Fruit fly (Drosophila melanogaster) whole organism, embryonic: ENCODE measurements around the gene drn.

Experiments used
- CG12104 ChIP-seq: fragments of 200-800 bp; sonication (Bioruptor generic); optimal IDR thresholded peaks from 3 replicates; lab custom pipeline; 2016; ENCODE audit warnings: missing biosample characterization, missing genetic modification characterization
- CG12391 ChIP-seq: fragments of 200-800 bp; sonication (Bioruptor generic); optimal IDR thresholded peaks from 3 replicates; lab custom pipeline; 2018; ENCODE audit warnings: missing biosample characterization, mild to moderate bottlenecking, missing genetic modification characterization, moderate library complexity
- CG15696 ChIP-seq: fragments of 200-800 bp; sonication (Bioruptor generic); optimal IDR thresholded peaks from 2 replicates; lab custom pipeline; 2019; ENCODE audit warnings: missing biosample characterization, mild to moderate bottlenecking, missing genetic modification characterization, moderate library complexity
- CG17186 ChIP-seq: fragments of 200-800 bp; sonication (Bioruptor generic); optimal IDR thresholded peaks from 3 replicates; lab custom pipeline; 2017; ENCODE audit warnings: missing biosample characterization, missing genetic modification reagents, missing genetic modification characterization
- CG2116 ChIP-seq: fragments of 200-800 bp; sonication (Bioruptor generic); optimal IDR thresholded peaks from 3 replicates; lab custom pipeline; 2018; ENCODE audit warnings: missing biosample characterization, mild to moderate bottlenecking, missing genetic modification characterization
- CG2712 ChIP-seq: fragments of 200-800 bp; optimal IDR thresholded peaks from 3 replicates; lab custom pipeline; 2019; ENCODE audit warnings: missing biosample characterization, mild to moderate bottlenecking, missing genetic modification characterization, moderate library complexity
- CG3281 ChIP-seq: fragments of 200-800 bp; sonication (Bioruptor generic); optimal IDR thresholded peaks from 3 replicates; lab custom pipeline; 2017; ENCODE audit warnings: missing biosample characterization, mild to moderate bottlenecking, missing genetic modification characterization
- CG33213 ChIP-seq: fragments of 200-800 bp; sonication (Bioruptor generic); optimal IDR thresholded peaks from 3 replicates; lab custom pipeline; 2016; ENCODE audit warnings: missing biosample characterization, missing genetic modification characterization
- CG3407 ChIP-seq: fragments of 200-800 bp; sonication (Bioruptor generic); optimal IDR thresholded peaks from 2 replicates; lab custom pipeline; 2018; ENCODE audit warnings: missing biosample characterization, mild to moderate bottlenecking, missing genetic modification characterization
- CG34376 ChIP-seq: fragments of 200-800 bp; sonication (Bioruptor generic); optimal IDR thresholded peaks from 2 replicates; lab custom pipeline; 2018; ENCODE audit warnings: missing biosample characterization, mild to moderate bottlenecking, missing genetic modification characterization
- CG4328 ChIP-seq: fragments of 200-800 bp; sonication (Bioruptor generic); optimal IDR thresholded peaks from 3 replicates; lab custom pipeline; 2017; ENCODE audit warnings: missing biosample characterization, missing genetic modification reagents, missing genetic modification characterization
- CG4360 ChIP-seq: fragments of 200-800 bp; sonication (Bioruptor generic); IDR thresholded peaks from 2 replicates; pipeline ENCODE4 v1.3.6; 2022; ENCODE audit warnings: missing biosample characterization, missing genetic modification characterization
- CG6254 ChIP-seq: fragments of 200-800 bp; sonication (Bioruptor generic); optimal IDR thresholded peaks from 3 replicates; lab custom pipeline; 2017; ENCODE audit warnings: mild to moderate bottlenecking, missing biosample characterization, missing genetic modification reagents, missing genetic modification characterization
- CG6654 ChIP-seq: fragments of 200-800 bp; sonication (Bioruptor generic); optimal IDR thresholded peaks from 2 replicates; lab custom pipeline; 2017; ENCODE audit warnings: missing biosample characterization, mild to moderate bottlenecking, missing genetic modification characterization
- CG8924 ChIP-seq: fragments of 200-800 bp; optimal IDR thresholded peaks from 3 replicates; lab custom pipeline; 2019; ENCODE audit warnings: missing biosample characterization, mild to moderate bottlenecking, missing genetic modification characterization, moderate library complexity
- CG9437 ChIP-seq: fragments of 200-800 bp; sonication (Bioruptor generic); optimal IDR thresholded peaks from 2 replicates; lab custom pipeline; 2018; ENCODE audit warnings: missing biosample characterization, mild to moderate bottlenecking, missing genetic modification characterization
- CG9727 ChIP-seq: fragments of 200-800 bp; sonication (Bioruptor generic); optimal IDR thresholded peaks from 3 replicates; lab custom pipeline; 2017; ENCODE audit warnings: missing biosample characterization, mild to moderate bottlenecking, missing genetic modification characterization
- CoRest ChIP-seq: fragments of 200-800 bp; sonication (Bioruptor generic); optimal IDR thresholded peaks from 3 replicates; lab custom pipeline; 2018; ENCODE audit warnings: missing biosample characterization, mild to moderate bottlenecking, missing genetic modification characterization, moderate library complexity
- Dek ChIP-seq: fragments of 200-800 bp; sonication (Bioruptor generic); optimal IDR thresholded peaks from 3 replicates; lab custom pipeline; 2019; ENCODE audit warnings: missing biosample characterization, mild to moderate bottlenecking, missing genetic modification characterization, moderate library complexity
- Dll ChIP-seq: fragments of 200-800 bp; sonication (Bioruptor generic); IDR thresholded peaks from 4 replicates; pipeline ENCODE4 v1.3.6; 2022; ENCODE audit warnings: missing biosample characterization, missing genetic modification characterization; ENCODE audit not compliant: partially characterized antibody
- ERR ChIP-seq: fragments of 200-800 bp; sonication (Bioruptor generic); optimal IDR thresholded peaks from 2 replicates; lab custom pipeline; 2016; ENCODE audit warnings: missing biosample characterization, missing genetic modification characterization
- HLH4C ChIP-seq: fragments of 200-800 bp; sonication (Bioruptor generic); IDR thresholded peaks from 3 replicates; pipeline ENCODE4 v1.3.6; 2022; ENCODE audit warnings: missing biosample characterization, missing genetic modification characterization; ENCODE audit not compliant: partially characterized antibody
- MBD-R2 ChIP-seq: fragments of 200-800 bp; sonication (Bioruptor generic); IDR thresholded peaks from 2 replicates; pipeline ENCODE4 v1.3.6; 2022; ENCODE audit warnings: missing biosample characterization, missing genetic modification characterization
- Max ChIP-seq: fragments of 200-800 bp; sonication (Bioruptor generic); optimal IDR thresholded peaks from 2 replicates; lab custom pipeline; 2016; ENCODE audit warnings: missing biosample characterization, mild to moderate bottlenecking, missing genetic modification characterization
- Med ChIP-seq: fragments of 200-800 bp; sonication (Bioruptor generic); peaks from one replicate; lab custom pipeline; 2016; ENCODE audit warnings: missing biosample characterization, missing genetic modification characterization, mild to moderate bottlenecking, inconsistent platforms, moderate library complexity
- Meics ChIP-seq: fragments of 200-800 bp; sonication (Bioruptor generic); optimal IDR thresholded peaks from 2 replicates; lab custom pipeline; 2017; ENCODE audit warnings: missing biosample characterization, mild to moderate bottlenecking, missing genetic modification characterization
- Mes4 ChIP-seq: fragments of 200-800 bp; sonication (Bioruptor generic); optimal IDR thresholded peaks from 2 replicates; lab custom pipeline; 2016; ENCODE audit warnings: missing biosample characterization, missing genetic modification characterization
- Mrtf ChIP-seq: fragments of 200-800 bp; sonication (Bioruptor generic); IDR thresholded peaks from 3 replicates; pipeline ENCODE4 v1.3.6; 2022; ENCODE audit warnings: missing biosample characterization, missing genetic modification characterization
- NK7.1 ChIP-seq: fragments of 200-800 bp; sonication (Bioruptor generic); optimal IDR thresholded peaks from 3 replicates; lab custom pipeline; 2016; ENCODE audit warnings: missing biosample characterization, missing genetic modification characterization
- Nf-YC ChIP-seq: fragments of 200-800 bp; optimal IDR thresholded peaks from 3 replicates; lab custom pipeline; 2019; ENCODE audit warnings: missing biosample characterization, mild to moderate bottlenecking, missing genetic modification characterization, moderate library complexity
- Stat92E ChIP-seq, 3 experiments: fragments of >200 bp in 2 of 3; fragments of 200-800 bp in 1 of 3; sonication (Bioruptor generic) in 1 of 3; optimal IDR thresholded peaks; 2 replicates each; lab custom pipeline; 2017 to 2019; ENCODE audit warnings: missing biosample characterization in 3 of 3, missing genetic modification characterization in 3 of 3, mild to moderate bottlenecking in 1 of 3, moderate library complexity in 1 of 3
- ato ChIP-seq: fragments of 200-800 bp; sonication (Bioruptor generic); IDR thresholded peaks from 2 replicates; pipeline ENCODE4 v1.3.6; 2022; ENCODE audit warnings: missing biosample characterization, missing genetic modification characterization; ENCODE audit not compliant: partially characterized antibody
- bab2 ChIP-seq: fragments of 200-800 bp; sonication (Bioruptor generic); optimal IDR thresholded peaks from 2 replicates; lab custom pipeline; 2016; ENCODE audit warnings: missing biosample characterization, missing genetic modification characterization
- caup ChIP-seq: fragments of 200-800 bp; sonication (Bioruptor generic); optimal IDR thresholded peaks from 3 replicates; lab custom pipeline; 2017; ENCODE audit warnings: missing biosample characterization, mild to moderate bottlenecking, missing genetic modification characterization, moderate library complexity; ENCODE audit not compliant: severe bottlenecking
- emc ChIP-seq: fragments of 200-800 bp; sonication (Bioruptor generic); optimal IDR thresholded peaks from 2 replicates; lab custom pipeline; 2016; ENCODE audit warnings: missing biosample characterization, missing genetic modification characterization
- eve ChIP-seq, 2 experiments: fragments of >200 bp; optimal IDR thresholded peaks; 2 replicates each; lab custom pipeline; 2017; ENCODE audit warnings: missing biosample characterization in 2 of 2, missing genetic modification characterization in 2 of 2
- fd3F ChIP-seq: fragments of 200-800 bp; sonication (Bioruptor generic); optimal IDR thresholded peaks from 2 replicates; lab custom pipeline; 2018; ENCODE audit warnings: missing biosample characterization, mild to moderate bottlenecking, missing genetic modification characterization, moderate library complexity
- hbn ChIP-seq: fragments of 200-800 bp; sonication (Bioruptor generic); IDR thresholded peaks from 2 replicates; pipeline ENCODE4 v1.3.6; 2022; ENCODE audit warnings: missing biosample characterization, missing genetic modification characterization; ENCODE audit not compliant: partially characterized antibody
- inv ChIP-seq: fragments of 200-800 bp; sonication (Bioruptor generic); IDR thresholded peaks from 2 replicates; pipeline ENCODE4 v1.3.6; 2022; ENCODE audit warnings: missing biosample characterization, missing genetic modification characterization; ENCODE audit not compliant: partially characterized antibody
- kni ChIP-seq: fragments of 200-800 bp; sonication (Bioruptor generic); optimal IDR thresholded peaks from 3 replicates; lab custom pipeline; 2017; ENCODE audit warnings: mild to moderate bottlenecking, missing biosample characterization, missing genetic modification reagents, missing genetic modification characterization
- nerfin-1 ChIP-seq: fragments of 200-800 bp; sonication (Bioruptor generic); optimal IDR thresholded peaks from 3 replicates; lab custom pipeline; 2019; ENCODE audit warnings: missing biosample characterization, mild to moderate bottlenecking, missing genetic modification characterization, moderate library complexity
- nmo ChIP-seq: fragments of 200-800 bp; sonication (Bioruptor generic); optimal IDR thresholded peaks from 2 replicates; lab custom pipeline; 2018; ENCODE audit warnings: missing biosample characterization, mild to moderate bottlenecking, missing genetic modification characterization, moderate library complexity
- pzg ChIP-seq: fragments of 200-800 bp; sonication (Bioruptor generic); optimal IDR thresholded peaks from 3 replicates; lab custom pipeline; 2018; ENCODE audit warnings: missing biosample characterization, mild to moderate bottlenecking, missing genetic modification characterization, moderate library complexity
- sd ChIP-seq: fragments of 200-800 bp; sonication (Bioruptor generic); optimal IDR thresholded peaks from 3 replicates; lab custom pipeline; 2018; ENCODE audit warnings: missing biosample characterization, mild to moderate bottlenecking, missing genetic modification characterization, moderate library complexity
- sqz ChIP-seq: fragments of 200-800 bp; sonication (Bioruptor generic); optimal IDR thresholded peaks from 3 replicates; lab custom pipeline; 2018; ENCODE audit warnings: missing biosample characterization, mild to moderate bottlenecking, missing genetic modification characterization
- vnd ChIP-seq: fragments of 200-800 bp; sonication (Bioruptor generic); IDR thresholded peaks from 3 replicates; pipeline ENCODE4 v1.3.6; 2022; ENCODE audit warnings: missing biosample characterization, missing genetic modification characterization; ENCODE audit not compliant: partially characterized antibody

Gene drn

dm6 chr3R:9334592-9335518, 5.2 kb upstream of the drn start, which contains the start of the genes Aduk and pasi2 (continued):
- TF ChIP-seq CG2712 (tag; lab: Kevin White, UChicago) (peak; percentile 10), nmo (GFP tag; lab: Kevin White, UChicago) (peak; percentile 73), pzg (GFP tag; lab: Kevin White, UChicago) (peak; percentile 84), Stat92E (GFP tag; optimal IDR thresholded peaks at IDR 0.05; lab: Kevin White, UChicago) (peak in 1 of 3 experiments; percentile 36), CG4328 (GFP tag; lab: Kevin White, UChicago) (no peak), CG3407 (GFP tag; lab: Kevin White, UChicago) (no peak), Max (GFP tag; lab: Kevin White, UChicago) (no peak), CG9437 (peak; percentile 45), nerfin-1 (peak; percentile 99), CG2116 (GFP tag; lab: Kevin White, UChicago) (peak; percentile 88), eve (GFP tag; optimal IDR thresholded peaks at IDR 0.05; lab: Kevin White, UChicago) (peak in 1 of 2 experiments; percentile 53), CG6654 (GFP tag; lab: Kevin White, UChicago) (no peak), Meics (GFP tag; lab: Kevin White, UChicago) (peak; percentile 16), fd3F (GFP tag; lab: Kevin White, UChicago) (peak; percentile 12), ERR (no peak), hbn (GFP tag; lab: Robert Waterston, UW) (peak; percentile 54), HLH4C (GFP tag; lab: Robert Waterston, UW) (peak; percentile 65; the same call in 2 of the 3 replicates), CG8924 (tag; lab: Kevin White, UChicago) (peak; percentile 13), Mrtf (GFP tag; lab: Robert Waterston, UW) (no peak), caup (GFP tag; lab: Kevin White, UChicago) (peak; percentile 6), CG17186 (GFP tag; lab: Kevin White, UChicago) (peak; percentile 39), CG9727 (GFP tag; lab: Kevin White, UChicago) (peak; percentile 31), CG6254 (peak; percentile 14), Dek (tag; lab: Kevin White, UChicago) (peak; percentile 43), CG12104 (GFP tag; lab: Kevin White, UChicago) (peak; percentile 25), CG3281 (GFP tag; lab: Kevin White, UChicago) (peak; percentile 52), CG15696 (tag; lab: Kevin White, UChicago) (peak; percentile 9), Nf-YC (tag; lab: Kevin White, UChicago) (peak; percentile 99), Dll (peak; percentile 76), sd (tag; lab: Kevin White, UChicago) (peak; percentile 87), vnd (GFP tag; lab: Robert Waterston, UW) (peak; percentile 51; the same call in 2 of the 3 replicates), NK7.1 (GFP tag; lab: Kevin White, UChicago) (no peak), MBD-R2 (GFP tag; lab: Robert Waterston, UW) (peak; percentile 37; the same call in 1 of the 2 replicates), sqz (GFP tag; lab: Kevin White, UChicago) (peak; percentile 9), CG33213 (GFP tag; lab: Kevin White, UChicago) (no peak), CG4360 (no peak), CoRest (tag; lab: Kevin White, UChicago) (peak; percentile 45), ato (GFP tag; lab: Robert Waterston, UW) (peak; percentile 65), kni (GFP tag; lab: Kevin White, UChicago) (peak; percentile 48), Med (GFP tag; lab: Kevin White, UChicago) (peak; percentile 87), Mes4 (GFP tag; lab: Kevin White, UChicago) (peak; percentile 4), bab2 (peak; percentile 22), inv (peak; percentile 45), CG34376 (peak; percentile 51), emc (GFP tag; lab: Kevin White, UChicago) (no peak), CG12391 (tag; lab: Kevin White, UChicago) (peak; percentile 19)
